Fruit fly (Drosophila melanogaster): Measurements from ENCODE around the gene ttk.
A peak's percentile ranks its signal among the peaks of the same experiment; 100 is the strongest.

ttk gene

dm6 chr3R:31718168-31718565 lies 4.5 kb downstream of the ttk start (continued):
- peak; percentile 55 for TF ChIP-seq Eip75B (GFP tag; optimal IDR thresholded peaks at IDR 0.05)
- no peak for TF ChIP-seq fkh (GFP tag; optimal IDR thresholded peaks at IDR 0.05)
- peak; percentile 47 for TF ChIP-seq pdm3 (GFP tag; optimal IDR thresholded peaks at IDR 0.05)
- no peak for TF ChIP-seq CG1621 (tag; optimal IDR thresholded peaks at IDR 0.05)
- TF ChIP-seq CG31627 (GFP tag; optimal IDR thresholded peaks at IDR 0.05): peak; percentile 28
- TF ChIP-seq CG6276 (GFP tag; optimal IDR thresholded peaks at IDR 0.05): no peak
- TF ChIP-seq CG6808 (GFP tag; optimal IDR thresholded peaks at IDR 0.05): peak; percentile 27
- peak; percentile 40 for TF ChIP-seq Blimp-1 (GFP tag; optimal IDR thresholded peaks at IDR 0.05)
- peak; percentile 49 for TF ChIP-seq esn (GFP tag; optimal IDR thresholded peaks at IDR 0.05)
- peak; percentile 54 for TF ChIP-seq CG6792 (GFP tag; optimal IDR thresholded peaks at IDR 0.05)
- TF ChIP-seq achi (GFP tag; optimal IDR thresholded peaks at IDR 0.05): peak; percentile 53
- TF ChIP-seq CG10631 (GFP tag; optimal IDR thresholded peaks at IDR 0.05): peak; percentile 35

- 0 out of 3 replicates have a peak, but pooled peaks have one; percentile 18 for TF ChIP-seq eg (GFP tag; IDR thresholded peaks at IDR 0.05)
- peak; percentile 25 to 32 for TF ChIP-seq ss (GFP tag; optimal IDR thresholded peaks at IDR 0.05)
- peak; percentile 65 for TF ChIP-seq svp (GFP tag)
- peak; percentile 16 for TF ChIP-seq fkh (GFP tag; optimal IDR thresholded peaks at IDR 0.05)
- no peak for TF ChIP-seq CG16779 (tag; optimal IDR thresholded peaks at IDR 0.05)
- TF ChIP-seq Eip78C (GFP tag): peak; percentile 6
These were observed 5.3 kb downstream of the ttk start for dm6 chr3R:31718967-31719366.

DNA sequence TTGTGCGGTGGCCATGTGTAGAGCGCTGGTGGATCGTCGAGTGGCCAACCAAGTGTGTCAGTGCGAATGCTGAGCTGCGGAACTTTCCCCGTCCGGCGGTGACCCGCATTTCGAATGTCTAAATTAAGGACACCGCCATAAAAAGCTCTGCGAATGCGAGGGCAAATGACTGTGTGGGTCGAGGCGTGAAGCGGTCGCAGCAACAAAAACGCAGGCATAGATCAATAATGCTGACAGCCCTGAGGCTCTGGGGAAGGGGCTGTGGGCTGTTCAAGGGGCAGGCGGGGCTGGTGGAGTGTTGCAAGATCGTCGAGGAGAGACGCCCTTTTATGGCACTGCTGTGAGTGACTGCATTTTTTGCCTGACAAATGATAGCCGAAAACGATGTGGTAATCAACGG lies 5.8 kb downstream of the ttk start:
- TF ChIP-seq Ets96B (tag; optimal IDR thresholded peaks at IDR 0.05) (no peak), CG6163 (GFP tag; IDR thresholded peaks at IDR 0.05) (no peak), dac (GFP tag; optimal IDR thresholded peaks at IDR 0.05) (no peak), CG11762 (GFP tag; optimal IDR thresholded peaks at IDR 0.05; ENCODE audit: insufficient read depth) (no peak), CG6854 (GFP tag; optimal IDR thresholded peaks at IDR 0.05) (no peak), Lpt (GFP tag; optimal IDR thresholded peaks at IDR 0.05) (no peak), Smox (GFP tag; optimal IDR thresholded peaks at IDR 0.05) (no peak), cyc (GFP tag; optimal IDR thresholded peaks at IDR 0.05) (no peak), CG6808 (GFP tag; optimal IDR thresholded peaks at IDR 0.05) (no peak)

dm6 chr3R:31720112-31720511 lies 6.4 kb downstream of the ttk start:
- no peak for TF ChIP-seq CG11902 (GFP tag; optimal IDR thresholded peaks at IDR 0.05)
- TF ChIP-seq dsx (GFP tag; optimal IDR thresholded peaks at IDR 0.05; ENCODE audit: poor library complexity, severe bottlenecking): peak; percentile 10
- TF ChIP-seq CG3919 (GFP tag; optimal IDR thresholded peaks at IDR 0.05): no peak
- no peak for TF ChIP-seq CG10669 (GFP tag; optimal IDR thresholded peaks at IDR 0.05)
- peak; percentile 1 for TF ChIP-seq CG6808 (GFP tag; optimal IDR thresholded peaks at IDR 0.05)
- TF ChIP-seq CG15336 (GFP tag; IDR thresholded peaks at IDR 0.05): 0 out of 2 replicates have a peak, but pooled peaks have one; percentile 10
- no peak for TF ChIP-seq CG16779 (tag; optimal IDR thresholded peaks at IDR 0.05)
- peak; percentile 4 for TF ChIP-seq fkh (GFP tag; optimal IDR thresholded peaks at IDR 0.05)

DNA sequence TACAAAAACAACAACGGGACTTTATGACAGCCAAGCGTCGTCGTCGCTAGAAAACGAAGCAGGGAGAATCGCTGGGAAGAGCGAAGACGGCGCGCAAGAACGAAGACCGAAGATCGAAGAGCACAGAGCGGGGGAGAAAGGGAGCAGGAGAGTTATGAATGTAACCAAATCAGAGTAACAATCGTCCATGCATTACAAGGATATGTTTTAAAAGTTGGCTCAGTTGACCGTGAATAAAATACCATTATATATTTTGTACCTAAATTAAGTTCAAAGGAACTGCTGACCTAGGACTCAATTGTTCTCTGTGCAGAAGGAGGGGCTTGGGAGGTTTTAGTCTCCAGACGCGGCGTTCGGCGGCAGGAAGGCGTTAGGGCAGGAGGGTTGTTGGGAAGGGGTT lies 7.8 kb downstream of the ttk start:
- TF ChIP-seq CG32006 (GFP tag; optimal IDR thresholded peaks at IDR 0.05) (peak; percentile 51), CG11294 (GFP tag; IDR thresholded peaks at IDR 0.05) (no peak), topi (GFP tag; optimal IDR thresholded peaks at IDR 0.05) (no peak), Eip93F (GFP tag; optimal IDR thresholded peaks at IDR 0.05) (no peak), Met (GFP tag; optimal IDR thresholded peaks at IDR 0.05) (no peak), CG16779 (tag; optimal IDR thresholded peaks at IDR 0.05) (no peak), salr (GFP tag; optimal IDR thresholded peaks at IDR 0.05) (peak in 1 of 2 experiments; percentile 2)

Data from whole organism, prepupa.